Worm (Caenorhabditis elegans) whole organism, late embryonic: ENCODE results near the gene H25K10.1.

ENCODE experiments used
- C08G9.2 ChIP-seq: sonication (generic microtip); optimal IDR thresholded peaks from 2 replicates; lab custom pipeline; 2016; ENCODE audit warnings: mild to moderate bottlenecking, missing genetic modification characterization, moderate library complexity, missing compliant biosample characterization
- C38D4.7 ChIP-seq: fragments of 200-800 bp; sonication (Bioruptor generic); optimal IDR thresholded peaks from 2 replicates; lab custom pipeline; 2018; ENCODE audit warnings: mild to moderate bottlenecking, missing genetic modification characterization, moderate library complexity, missing compliant biosample characterization
- F13H6.1 ChIP-seq: sonication (generic microtip); optimal IDR thresholded peaks from 2 replicates; lab custom pipeline; 2016; ENCODE audit warnings: missing genetic modification characterization, missing compliant biosample characterization
- K02D7.2 ChIP-seq: sonication (generic microtip); optimal IDR thresholded peaks from 2 replicates; lab custom pipeline; 2017; ENCODE audit warnings: mild to moderate bottlenecking, missing genetic modification characterization, missing compliant biosample characterization
- Y22D7AL.16 ChIP-seq: sonication (generic microtip); optimal IDR thresholded peaks from 2 replicates; lab custom pipeline; 2016; ENCODE audit warnings: missing genetic modification characterization, missing compliant biosample characterization
- ahr-1 ChIP-seq: sonication (generic microtip); optimal IDR thresholded peaks from 2 replicates; lab custom pipeline; 2016; ENCODE audit warnings: missing genetic modification characterization, missing compliant biosample characterization
- ceh-14 ChIP-seq: sonication (generic microtip); optimal IDR thresholded peaks from 2 replicates; lab custom pipeline; 2016; ENCODE audit warnings: missing genotype, missing genetic modification characterization, missing compliant biosample characterization
- ceh-18 ChIP-seq: sonication (generic microtip); optimal IDR thresholded peaks from 2 replicates; lab custom pipeline; 2016; ENCODE audit warnings: missing genetic modification characterization, missing compliant biosample characterization
- ceh-2 ChIP-seq: sonication (generic microtip); optimal IDR thresholded peaks from 2 replicates; lab custom pipeline; 2016; ENCODE audit warnings: missing genotype, missing genetic modification characterization, missing compliant biosample characterization
- ceh-22 ChIP-seq: sonication (generic microtip); optimal IDR thresholded peaks from 2 replicates; lab custom pipeline; 2017; ENCODE audit warnings: missing biosample characterization, missing genetic modification characterization
- ceh-24 ChIP-seq: sonication (generic microtip); optimal IDR thresholded peaks from 2 replicates; lab custom pipeline; 2016; ENCODE audit warnings: mild to moderate bottlenecking, missing genetic modification characterization, missing compliant biosample characterization
- ceh-30 ChIP-seq: fragments of 150-350 bp; optimal IDR thresholded peaks from 2 replicates; lab custom pipeline; 2014; ENCODE audit warnings: missing biosample characterization, missing genetic modification characterization
- ceh-34 ChIP-seq: sonication (generic microtip); optimal IDR thresholded peaks from 2 replicates; lab custom pipeline; 2016; ENCODE audit warnings: mild to moderate bottlenecking, missing genetic modification characterization, missing compliant biosample characterization
- ceh-45 ChIP-seq: fragments of 200-800 bp; sonication (Bioruptor generic); IDR thresholded peaks from 2 replicates; pipeline ENCODE4 v1.3.6; 2022; ENCODE audit warnings: missing genetic modification reagents, missing genetic modification characterization, missing compliant biosample characterization
- ceh-6 ChIP-seq: fragments of 200-800 bp; sonication (Bioruptor generic); optimal IDR thresholded peaks from 2 replicates; lab custom pipeline; 2018; ENCODE audit warnings: mild to moderate bottlenecking, missing genetic modification characterization, missing compliant biosample characterization
- ceh-9 ChIP-seq: sonication (generic microtip); optimal IDR thresholded peaks from 2 replicates; lab custom pipeline; 2016; ENCODE audit warnings: mild to moderate bottlenecking, missing genetic modification characterization, inconsistent platforms, missing compliant biosample characterization
- dmd-4 ChIP-seq: sonication (generic microtip); optimal IDR thresholded peaks from 2 replicates; lab custom pipeline; 2016; ENCODE audit warnings: borderline replicate concordance, missing genetic modification characterization, missing compliant biosample characterization
- dve-1 ChIP-seq: sonication (generic microtip); optimal IDR thresholded peaks from 2 replicates; lab custom pipeline; 2017; ENCODE audit warnings: antibody characterized with exemption, mild to moderate bottlenecking, missing genetic modification characterization, missing compliant biosample characterization
- elt-2 ChIP-seq: sonication (generic microtip); optimal IDR thresholded peaks from 2 replicates; lab custom pipeline; 2016; ENCODE audit warnings: missing genetic modification reagents, missing genetic modification characterization, missing compliant biosample characterization
- elt-4 ChIP-seq: sonication (generic microtip); optimal IDR thresholded peaks from 2 replicates; lab custom pipeline; 2016; ENCODE audit warnings: missing genetic modification characterization, missing compliant biosample characterization
- ets-4 ChIP-seq: sonication (generic microtip); optimal IDR thresholded peaks from 2 replicates; lab custom pipeline; 2016; ENCODE audit warnings: missing genetic modification characterization, missing compliant biosample characterization
- fax-1 ChIP-seq: sonication (generic microtip); optimal IDR thresholded peaks from 2 replicates; lab custom pipeline; 2016; ENCODE audit warnings: missing genotype, missing genetic modification characterization, missing compliant biosample characterization
- fkh-6 ChIP-seq: sonication (generic microtip); optimal IDR thresholded peaks from 2 replicates; lab custom pipeline; 2016; ENCODE audit warnings: missing genetic modification characterization, missing compliant biosample characterization
- hlh-13 ChIP-seq: fragments of 200-800 bp; sonication (Bioruptor generic); optimal IDR thresholded peaks from 2 replicates; lab custom pipeline; 2018; ENCODE audit warnings: mild to moderate bottlenecking, missing genetic modification characterization, missing compliant biosample characterization
- hlh-30 ChIP-seq: sonication (generic microtip); optimal IDR thresholded peaks from 2 replicates; lab custom pipeline; 2017; ENCODE audit warnings: antibody characterized with exemption, missing genetic modification characterization, missing compliant biosample characterization; ENCODE audit not compliant: insufficient read depth
- hlh-6 ChIP-seq: sonication (generic microtip); optimal IDR thresholded peaks from 2 replicates; lab custom pipeline; 2016; ENCODE audit warnings: missing genotype, missing genetic modification characterization, missing compliant biosample characterization
- hlh-8 ChIP-seq: sonication (generic microtip); optimal IDR thresholded peaks from 2 replicates; lab custom pipeline; 2016; ENCODE audit warnings: missing genotype, missing genetic modification characterization, missing compliant biosample characterization
- nhr-11 ChIP-seq: fragments of 150-350 bp; optimal IDR thresholded peaks from 2 replicates; lab custom pipeline; 2014; ENCODE audit warnings: missing biosample characterization, missing genetic modification characterization
- nhr-232 ChIP-seq: sonication (generic microtip); optimal IDR thresholded peaks from 2 replicates; lab custom pipeline; 2016; ENCODE audit warnings: missing genetic modification characterization, missing compliant biosample characterization
- npax-4 ChIP-seq: sonication (generic microtip); optimal IDR thresholded peaks from 2 replicates; lab custom pipeline; 2016; ENCODE audit warnings: missing genetic modification characterization, missing compliant biosample characterization
- pag-3 ChIP-seq: sonication (generic microtip); optimal IDR thresholded peaks from 2 replicates; lab custom pipeline; 2016; ENCODE audit warnings: missing compliant biosample characterization, missing genetic modification characterization, borderline replicate concordance
- pat-9 ChIP-seq: fragments of 200-800 bp; sonication (Bioruptor generic); optimal IDR thresholded peaks from 2 replicates; lab custom pipeline; 2018; ENCODE audit warnings: mild to moderate bottlenecking, missing genetic modification characterization, moderate library complexity, missing compliant biosample characterization
- pros-1 ChIP-seq: fragments of 150-350 bp; optimal IDR thresholded peaks from 2 replicates; lab custom pipeline; 2014; ENCODE audit warnings: missing biosample characterization, missing genetic modification reagents, missing genetic modification characterization
- ref-2 ChIP-seq: sonication (generic microtip); optimal IDR thresholded peaks from 2 replicates; lab custom pipeline; 2016; ENCODE audit warnings: missing genetic modification characterization, missing compliant biosample characterization
- sdc-2 ChIP-seq: sonication (generic microtip); optimal IDR thresholded peaks from 2 replicates; lab custom pipeline; 2016; ENCODE audit warnings: missing genotype, missing genetic modification characterization, missing compliant biosample characterization
- sox-2 ChIP-seq: fragments of 200-800 bp; sonication (Bioruptor generic); IDR thresholded peaks from 2 replicates; pipeline ENCODE4 v1.3.6; 2022; ENCODE audit warnings: missing genetic modification reagents, missing genetic modification characterization, missing compliant biosample characterization
- syd-9 ChIP-seq: sonication (generic microtip); optimal IDR thresholded peaks from 2 replicates; lab custom pipeline; 2016; ENCODE audit warnings: mild to moderate bottlenecking, missing genetic modification characterization, moderate library complexity, missing compliant biosample characterization
- tbx-2 ChIP-seq: sonication (generic microtip); optimal IDR thresholded peaks from 2 replicates; lab custom pipeline; 2016; ENCODE audit warnings: missing genetic modification characterization, missing compliant biosample characterization
- tbx-7 ChIP-seq: sonication (generic microtip); optimal IDR thresholded peaks from 2 replicates; lab custom pipeline; 2016; ENCODE audit warnings: missing genotype, missing genetic modification characterization, missing compliant biosample characterization
- ttx-3 ChIP-seq: sonication (generic microtip); optimal IDR thresholded peaks from 2 replicates; lab custom pipeline; 2016; ENCODE audit warnings: missing genetic modification reagents, missing genetic modification characterization, missing compliant biosample characterization
- unc-3 ChIP-seq, 2 experiments: fragments of 200-800 bp in 1 of 2; sonication (Bioruptor generic) in 1 of 2; sonication (generic microtip) in 1 of 2; conservative IDR thresholded peaks in 1 of 2; optimal IDR thresholded peaks in 1 of 2; 2 replicates each; pipeline versions ENCODE4 v1.3.6 to Lab custom; 2016 to 2022; ENCODE audit warnings: missing compliant biosample characterization in 2 of 2, missing genetic modification characterization in 2 of 2, missing genetic modification reagents in 1 of 2
- unc-42 ChIP-seq: sonication (generic microtip); optimal IDR thresholded peaks from 2 replicates; lab custom pipeline; 2016; ENCODE audit warnings: missing genotype, missing genetic modification characterization, missing compliant biosample characterization
- unc-55 ChIP-seq: sonication (generic microtip); optimal IDR thresholded peaks from 2 replicates; lab custom pipeline; 2017; ENCODE audit warnings: missing biosample characterization, missing genetic modification reagents, missing genetic modification characterization
- ztf-16 ChIP-seq: sonication (generic microtip); optimal IDR thresholded peaks from 2 replicates; lab custom pipeline; 2017; ENCODE audit warnings: missing genetic modification characterization, missing compliant biosample characterization

H25K10.1 gene

ce11 chrIV:16184521-16184920 is 17.7 kb upstream of the H25K10.1 start, which contains the start of gene Y105C5B.1413:
Y105C5B.1413 (minus strand) TSS chrIV:16184621.
- no peak for TF ChIP-seq K02D7.2 (tag; lab: Kevin White, UChicago)
- TF ChIP-seq pag-3 (tag; lab: Kevin White, UChicago) = no peak
- no peak for TF ChIP-seq ceh-14 (tag; lab: Kevin White, UChicago)
- TF ChIP-seq pros-1 (tag; lab: Kevin White, UChicago) = no peak
- TF ChIP-seq ceh-30 (tag; lab: Kevin White, UChicago) = no peak
- no peak for TF ChIP-seq nhr-232 (tag; lab: Kevin White, UChicago)

- TF ChIP-seq pat-9 (tag; lab: Kevin White, UChicago) = no peak
- TF ChIP-seq dmd-4 (tag; lab: Kevin White, UChicago) = no peak
- no peak for TF ChIP-seq fax-1 (tag; lab: Kevin White, UChicago)
- TF ChIP-seq tbx-7 = no peak
- TF ChIP-seq npax-4 (tag; lab: Kevin White, UChicago) = no peak
- TF ChIP-seq nhr-11 (tag; lab: Kevin White, UChicago) = no peak
- no peak for TF ChIP-seq Y22D7AL.16 (tag; lab: Kevin White, UChicago)
- TF ChIP-seq ceh-34 (tag; lab: Kevin White, UChicago) = no peak
- TF ChIP-seq ets-4 (tag; lab: Kevin White, UChicago) = no peak
- no peak for TF ChIP-seq K02D7.2 (tag; lab: Kevin White, UChicago)
- TF ChIP-seq ceh-30 (tag; lab: Kevin White, UChicago) = no peak
- TF ChIP-seq unc-55 (GFP tag; lab: Kevin White, UChicago) = no peak
- TF ChIP-seq ceh-2 (tag; lab: Kevin White, UChicago) = no peak
- no peak for TF ChIP-seq hlh-6 (tag; lab: Kevin White, UChicago)
- no peak for TF ChIP-seq syd-9 (tag; lab: Kevin White, UChicago)
- TF ChIP-seq sox-2 (GFP tag; lab: Robert Waterston, UW) = no peak
- TF ChIP-seq sdc-2 (tag; lab: Kevin White, UChicago) = no peak
- TF ChIP-seq ceh-9 (tag; lab: Kevin White, UChicago) = no peak
- TF ChIP-seq F13H6.1 (tag; lab: Kevin White, UChicago) = no peak
- TF ChIP-seq ceh-24 (tag; lab: Kevin White, UChicago) = no peak
- TF ChIP-seq, all 69 proteins: peak for 0
Measured at ce11 chrIV:16186008-16186407, 16.2 kb upstream of the H25K10.1 start.

- TF ChIP-seq unc-55 (GFP tag; lab: Kevin White, UChicago) (no peak), pros-1 (tag; lab: Kevin White, UChicago) (no peak), Y22D7AL.16 (tag; lab: Kevin White, UChicago) (no peak), ceh-22 (tag; lab: Kevin White, UChicago) (no peak), nhr-232 (tag; lab: Kevin White, UChicago) (no peak), ttx-3 (tag; lab: Kevin White, UChicago) (no peak), ceh-45 (GFP tag; lab: Robert Waterston, UW) (no peak), ztf-16 (no peak), unc-42 (tag; lab: Kevin White, UChicago) (no peak), unc-3 (GFP tag; conservative IDR thresholded peaks at IDR 0.05; lab: Robert Waterston, UW) (no peak), unc-3 (tag; optimal IDR thresholded peaks at IDR 0.05; lab: Kevin White, UChicago) (no peak), ahr-1 (tag; lab: Kevin White, UChicago) (no peak), ceh-18 (no peak), syd-9 (tag; lab: Kevin White, UChicago) (no peak), tbx-2 (tag; lab: Kevin White, UChicago) (no peak)
Measured at ce11 chrIV:16191597-16191996, 10.6 kb upstream of the H25K10.1 start.

ce11 chrIV:16192754-16193153 is 9.4 kb upstream of the H25K10.1 start:
- TF ChIP-seq fkh-6 (tag; lab: Kevin White, UChicago) = no peak
- no peak for TF ChIP-seq pros-1 (tag; lab: Kevin White, UChicago)
- TF ChIP-seq dve-1 (tag; lab: Kevin White, UChicago) = no peak
- TF ChIP-seq C08G9.2 (tag; lab: Kevin White, UChicago) = no peak
- TF ChIP-seq K02D7.2 (tag; lab: Kevin White, UChicago) = no peak
- no peak for TF ChIP-seq ceh-6 (GFP tag; lab: Kevin White, UChicago)
- no peak for TF ChIP-seq hlh-8
- TF ChIP-seq Y22D7AL.16 (tag; lab: Kevin White, UChicago) = no peak
- TF ChIP-seq elt-2 (tag; lab: Kevin White, UChicago) = no peak
- TF ChIP-seq ceh-45 (GFP tag; lab: Robert Waterston, UW) = no peak
- TF ChIP-seq hlh-30 (tag; lab: Kevin White, UChicago) = no peak
- TF ChIP-seq C38D4.7 (GFP tag; lab: Kevin White, UChicago) = no peak
- no peak for TF ChIP-seq elt-4 (tag; lab: Kevin White, UChicago)
- TF ChIP-seq hlh-13 (GFP tag; lab: Kevin White, UChicago) = no peak
- no peak for TF ChIP-seq ceh-2 (tag; lab: Kevin White, UChicago)
- TF ChIP-seq ref-2 (tag; lab: Kevin White, UChicago) = no peak
